Fruit fly (Drosophila melanogaster) whole organism, prepupa: ENCODE measurements around the gene CG4911.
A peak's percentile ranks its signal among the peaks of the same experiment; 100 is the strongest.

Experiments used
- Blimp-1 ChIP-seq: fragments of 200-800 bp; sonication (Bioruptor generic); optimal IDR thresholded peaks from 3 replicates; lab custom pipeline; 2017; ENCODE audit warnings: missing biosample characterization, missing genetic modification characterization, mild to moderate bottlenecking, moderate library complexity, missing genetic modification reagents
- CG10631 ChIP-seq: fragments of 200-800 bp; sonication (Bioruptor generic); optimal IDR thresholded peaks from 2 replicates; lab custom pipeline; 2016; ENCODE audit warnings: missing biosample characterization, missing genetic modification characterization
- CG10669 ChIP-seq: fragments of 200-800 bp; sonication (Bioruptor generic); optimal IDR thresholded peaks from 3 replicates; lab custom pipeline; 2018; ENCODE audit warnings: missing biosample characterization, mild to moderate bottlenecking, missing genetic modification characterization, moderate library complexity
- CG11294 ChIP-seq: fragments of 200-800 bp; sonication (Bioruptor generic); IDR thresholded peaks from 2 replicates; pipeline ENCODE4 v1.3.6; 2022; ENCODE audit warnings: missing biosample characterization, missing genetic modification characterization
- CG11762 ChIP-seq: fragments of 200-800 bp; sonication (Bioruptor generic); optimal IDR thresholded peaks from 3 replicates; lab custom pipeline; 2016; ENCODE audit warnings: missing biosample characterization, missing genetic modification characterization; ENCODE audit not compliant: insufficient read depth
- CG15336 ChIP-seq: fragments of 200-800 bp; sonication (Bioruptor generic); IDR thresholded peaks from 2 replicates; pipeline ENCODE4 v1.3.6; 2022; ENCODE audit warnings: missing biosample characterization, missing genetic modification characterization
- CG1621 ChIP-seq: fragments of 200-800 bp; sonication (Bioruptor generic); optimal IDR thresholded peaks from 3 replicates; lab custom pipeline; 2018; ENCODE audit warnings: missing biosample characterization, mild to moderate bottlenecking, missing genetic modification characterization
- CG16779 ChIP-seq: fragments of 200-800 bp; sonication (Bioruptor generic); optimal IDR thresholded peaks from 3 replicates; lab custom pipeline; 2017; ENCODE audit warnings: missing biosample characterization, mild to moderate bottlenecking, missing genetic modification characterization
- CG3032 ChIP-seq: fragments of 200-800 bp; optimal IDR thresholded peaks from 2 replicates; lab custom pipeline; 2019; ENCODE audit warnings: missing biosample characterization, mild to moderate bottlenecking, missing genetic modification characterization, moderate library complexity
- CG32006 ChIP-seq: fragments of 200-800 bp; sonication (Bioruptor generic); optimal IDR thresholded peaks from 3 replicates; lab custom pipeline; 2017; ENCODE audit warnings: missing biosample characterization, mild to moderate bottlenecking, missing genetic modification characterization
- CG34406 ChIP-seq: fragments of 200-800 bp; sonication (Bioruptor generic); optimal IDR thresholded peaks from 3 replicates; lab custom pipeline; 2016; ENCODE audit warnings: missing biosample characterization, missing genetic modification characterization
- CG3919 ChIP-seq: fragments of 200-800 bp; sonication (Bioruptor generic); optimal IDR thresholded peaks from 3 replicates; lab custom pipeline; 2016; ENCODE audit warnings: missing biosample characterization, missing genetic modification characterization
- CG4318 ChIP-seq: fragments of 200-800 bp; sonication (Bioruptor generic); optimal IDR thresholded peaks from 3 replicates; lab custom pipeline; 2017; ENCODE audit warnings: missing biosample characterization, mild to moderate bottlenecking, missing genetic modification characterization
- CG6163 ChIP-seq: fragments of 200-800 bp; sonication (Bioruptor generic); IDR thresholded peaks from 3 replicates; pipeline ENCODE4 v1.3.6; 2022; ENCODE audit warnings: missing biosample characterization, missing genetic modification characterization
- CG6276 ChIP-seq: fragments of 200-800 bp; sonication (Bioruptor generic); optimal IDR thresholded peaks from 2 replicates; lab custom pipeline; 2017; ENCODE audit warnings: missing biosample characterization, mild to moderate bottlenecking, missing genetic modification characterization
- CG6792 ChIP-seq: fragments of 200-800 bp; sonication (Bioruptor generic); optimal IDR thresholded peaks from 3 replicates; lab custom pipeline; 2016; ENCODE audit warnings: missing biosample characterization, missing genetic modification characterization
- CG6808 ChIP-seq: fragments of 200-800 bp; sonication (Bioruptor generic); optimal IDR thresholded peaks from 3 replicates; lab custom pipeline; 2017; ENCODE audit warnings: missing biosample characterization, missing genetic modification characterization, mild to moderate bottlenecking, moderate library complexity, missing genetic modification reagents
- CG6854 ChIP-seq: fragments of 200-800 bp; sonication (Bioruptor generic); optimal IDR thresholded peaks from 2 replicates; lab custom pipeline; 2017; ENCODE audit warnings: missing biosample characterization, mild to moderate bottlenecking, missing genetic modification characterization
- CG7368 ChIP-seq: fragments of 200-800 bp; sonication (Bioruptor generic); optimal IDR thresholded peaks from 3 replicates; lab custom pipeline; 2016; ENCODE audit warnings: missing biosample characterization, missing genetic modification characterization
- CG8119 ChIP-seq: fragments of 200-800 bp; sonication (Bioruptor generic); IDR thresholded peaks from 3 replicates; pipeline ENCODE4 v1.3.6; 2022; ENCODE audit warnings: missing biosample characterization, missing genetic modification characterization
- CG8319 ChIP-seq: fragments of 200-800 bp; sonication (Bioruptor generic); optimal IDR thresholded peaks from 3 replicates; lab custom pipeline; 2016; ENCODE audit warnings: missing biosample characterization, missing genetic modification characterization
- CG9139 ChIP-seq: fragments of 200-800 bp; sonication (Bioruptor generic); optimal IDR thresholded peaks from 3 replicates; lab custom pipeline; 2017; ENCODE audit warnings: missing biosample characterization, mild to moderate bottlenecking, missing genetic modification characterization
- Eip75B ChIP-seq: fragments of 200-800 bp; sonication (Bioruptor generic); optimal IDR thresholded peaks from 3 replicates; lab custom pipeline; 2016; ENCODE audit warnings: missing biosample characterization, missing genetic modification characterization
- Eip93F ChIP-seq: fragments of 200-800 bp; sonication (Bioruptor generic); optimal IDR thresholded peaks from 2 replicates; lab custom pipeline; 2016; ENCODE audit warnings: missing biosample characterization, mild to moderate bottlenecking, missing genetic modification characterization
- Ets21C ChIP-seq: fragments of 200-800 bp; sonication (Bioruptor generic); optimal IDR thresholded peaks from 3 replicates; lab custom pipeline; 2016; ENCODE audit warnings: missing biosample characterization, missing genetic modification characterization
- Ets96B ChIP-seq: fragments of 200-800 bp; optimal IDR thresholded peaks from 2 replicates; lab custom pipeline; 2019; ENCODE audit warnings: missing biosample characterization, mild to moderate bottlenecking, missing genetic modification characterization, moderate library complexity
- Gug ChIP-seq: fragments of 200-800 bp; sonication (Bioruptor generic); IDR thresholded peaks from 2 replicates; pipeline ENCODE4 v1.3.6; 2022; ENCODE audit warnings: missing biosample characterization, missing genetic modification characterization
- Hr38 ChIP-seq: sonication (Bioruptor generic); optimal IDR thresholded peaks from 2 replicates; lab custom pipeline; 2016; ENCODE audit warnings: missing biosample characterization, missing genetic modification characterization
- Hr39 ChIP-seq: fragments of 200-800 bp; sonication (Bioruptor generic); optimal IDR thresholded peaks from 2 replicates; lab custom pipeline; 2016; ENCODE audit warnings: missing biosample characterization, missing genetic modification characterization
- Hr4 ChIP-seq: fragments of 200-800 bp; sonication (Bioruptor generic); optimal IDR thresholded peaks from 3 replicates; lab custom pipeline; 2016; ENCODE audit warnings: missing biosample characterization, missing genetic modification characterization
- Lpt ChIP-seq: fragments of 200-800 bp; sonication (Bioruptor generic); optimal IDR thresholded peaks from 3 replicates; lab custom pipeline; 2016; ENCODE audit warnings: missing biosample characterization, missing genetic modification characterization
- Met ChIP-seq: fragments of 200-800 bp; sonication (Bioruptor generic); optimal IDR thresholded peaks from 3 replicates; lab custom pipeline; 2016; ENCODE audit warnings: missing biosample characterization, missing genetic modification characterization
- OdsH ChIP-seq: fragments of 200-800 bp; sonication (Bioruptor generic); optimal IDR thresholded peaks from 3 replicates; lab custom pipeline; 2016; ENCODE audit warnings: missing biosample characterization, missing genetic modification characterization
- Smox ChIP-seq: fragments of 200-800 bp; sonication (Bioruptor generic); optimal IDR thresholded peaks from 3 replicates; lab custom pipeline; 2016; ENCODE audit warnings: missing biosample characterization, missing genetic modification characterization
- Sox14 ChIP-seq: fragments of 200-800 bp; sonication (Bioruptor generic); optimal IDR thresholded peaks from 3 replicates; lab custom pipeline; 2016; ENCODE audit warnings: missing biosample characterization, missing genetic modification characterization
- Sox15 ChIP-seq: fragments of 200-800 bp; sonication (Bioruptor generic); optimal IDR thresholded peaks from 3 replicates; lab custom pipeline; 2016; ENCODE audit warnings: missing biosample characterization, missing genetic modification characterization
- achi ChIP-seq: fragments of 200-800 bp; sonication (Bioruptor generic); optimal IDR thresholded peaks from 3 replicates; lab custom pipeline; 2016; ENCODE audit warnings: missing biosample characterization, missing genetic modification characterization
- acj6 ChIP-seq: fragments of 200-800 bp; sonication (Bioruptor generic); optimal IDR thresholded peaks from 3 replicates; lab custom pipeline; 2016; ENCODE audit warnings: missing biosample characterization, missing genetic modification characterization
- cyc ChIP-seq: fragments of 200-800 bp; sonication (Bioruptor generic); optimal IDR thresholded peaks from 3 replicates; lab custom pipeline; 2016; ENCODE audit warnings: missing biosample characterization, missing genetic modification characterization
- dac ChIP-seq: fragments of 200-800 bp; sonication (Bioruptor generic); optimal IDR thresholded peaks from 2 replicates; lab custom pipeline; 2017; ENCODE audit warnings: missing biosample characterization, mild to moderate bottlenecking, missing genetic modification characterization
- dsx ChIP-seq: fragments of 200-800 bp; optimal IDR thresholded peaks from 3 replicates; lab custom pipeline; 2019; ENCODE audit warnings: missing biosample characterization, mild to moderate bottlenecking, missing genetic modification characterization, moderate library complexity; ENCODE audit not compliant: poor library complexity, severe bottlenecking
- esn ChIP-seq: fragments of 200-800 bp; sonication (Bioruptor generic); optimal IDR thresholded peaks from 2 replicates; lab custom pipeline; 2016; ENCODE audit warnings: missing biosample characterization, mild to moderate bottlenecking, missing genetic modification characterization, moderate library complexity
- fd59A ChIP-seq: fragments of 200-800 bp; sonication (Bioruptor generic); optimal IDR thresholded peaks from 2 replicates; lab custom pipeline; 2017; ENCODE audit warnings: missing biosample characterization, mild to moderate bottlenecking, missing genetic modification characterization, missing genetic modification reagents
- fd85E ChIP-seq: fragments of 200-800 bp; sonication (Bioruptor generic); optimal IDR thresholded peaks from 3 replicates; lab custom pipeline; 2016; ENCODE audit warnings: missing biosample characterization, missing genetic modification characterization
- fkh ChIP-seq: fragments of 200-800 bp; sonication (Bioruptor generic); optimal IDR thresholded peaks from 3 replicates; lab custom pipeline; 2017; ENCODE audit warnings: missing biosample characterization, mild to moderate bottlenecking, missing genetic modification characterization, moderate library complexity
- lz ChIP-seq: fragments of 200-800 bp; sonication (Bioruptor generic); optimal IDR thresholded peaks from 3 replicates; lab custom pipeline; 2016; ENCODE audit warnings: missing biosample characterization, missing genetic modification characterization
- net ChIP-seq: fragments of 200-800 bp; sonication (Bioruptor generic); optimal IDR thresholded peaks from 3 replicates; lab custom pipeline; 2016; ENCODE audit warnings: missing biosample characterization, missing genetic modification characterization
- salr ChIP-seq, 2 experiments: fragments of 200-800 bp; sonication (Bioruptor generic); optimal IDR thresholded peaks; 3 replicates each; lab custom pipeline; 2016 to 2018; ENCODE audit warnings: missing biosample characterization in 2 of 2, missing genetic modification characterization in 2 of 2, mild to moderate bottlenecking in 1 of 2
- svp ChIP-seq: fragments of 200-800 bp; sonication (Bioruptor generic); peaks from one replicate; lab custom pipeline; 2016; ENCODE audit warnings: missing biosample characterization, missing genetic modification characterization
- topi ChIP-seq: fragments of 200-800 bp; sonication (Bioruptor generic); optimal IDR thresholded peaks from 3 replicates; lab custom pipeline; 2016; ENCODE audit warnings: missing biosample characterization, missing genetic modification characterization
- vri ChIP-seq: fragments of 200-800 bp; sonication (Bioruptor generic); optimal IDR thresholded peaks from 3 replicates; lab custom pipeline; 2016; ENCODE audit warnings: missing biosample characterization, mild to moderate bottlenecking, missing genetic modification characterization

The CG4911 gene

DNA sequence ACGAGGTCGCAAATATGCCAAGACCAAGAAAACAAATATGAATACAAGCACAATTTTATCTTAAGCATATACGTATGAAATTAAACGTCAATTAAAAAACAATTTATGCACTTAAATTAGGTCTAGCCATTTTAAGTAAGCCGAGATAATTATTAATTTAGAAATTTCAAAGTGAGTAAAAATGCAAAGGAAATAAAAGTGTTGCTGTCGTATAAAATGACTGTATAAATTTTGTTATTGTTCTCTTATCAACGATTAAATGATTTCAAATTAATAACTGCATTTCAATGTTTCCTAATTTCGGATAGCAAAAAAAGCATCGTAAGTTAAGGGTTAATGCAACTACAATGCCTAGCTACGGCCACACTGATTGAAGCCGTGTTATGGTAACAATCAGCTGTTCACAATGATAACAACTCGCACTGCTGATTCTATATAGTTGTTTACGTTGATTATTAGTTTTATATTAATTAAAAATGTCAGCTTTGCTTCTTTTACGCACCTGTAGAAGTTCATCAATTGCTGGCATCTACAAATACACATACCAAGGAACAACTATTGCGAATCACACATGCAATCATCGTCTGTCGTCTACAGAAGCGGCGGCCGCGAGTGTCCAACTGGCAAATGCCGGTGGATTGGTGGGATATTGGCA lies at the start of gene CG4911, which contains the start of gene CG4942:
Gene CG4911 (minus strand): TSS at position 1 of the 655 bp plus-strand sequence.
Gene CG4942 (plus strand): TSS at position 375 of the 655 bp plus-strand sequence.
- TF ChIP-seq lz (peak; percentile 60), CG10631 (GFP tag; lab: Kevin White, UChicago) (peak; percentile 62), Hr4 (GFP tag; lab: Kevin White, UChicago) (peak; percentile 82), CG9139 (GFP tag; lab: Kevin White, UChicago) (no peak), CG32006 (GFP tag; lab: Kevin White, UChicago) (peak; percentile 76), CG11294 (GFP tag; lab: Robert Waterston, UW) (peak; percentile 28; the same call in 1 of the 2 replicates), acj6 (peak; percentile 72), dsx (GFP tag; lab: Kevin White, UChicago) (no peak), net (no peak), OdsH (GFP tag; lab: Kevin White, UChicago) (peak; percentile 67), Eip93F (GFP tag; lab: Kevin White, UChicago) (no peak), Sox14 (peak; percentile 79), CG6163 (GFP tag; lab: Robert Waterston, UW) (peak; percentile 55; the same call in 1 of the 3 replicates), Sox15 (GFP tag; lab: Kevin White, UChicago) (peak; percentile 70), CG6808 (GFP tag; lab: Kevin White, UChicago) (no peak), CG11762 (GFP tag; lab: Kevin White, UChicago) (peak; percentile 47), dac (GFP tag; lab: Kevin White, UChicago) (no peak), esn (GFP tag; lab: Kevin White, UChicago) (peak; percentile 64), CG16779 (tag; lab: Kevin White, UChicago) (no peak), Met (GFP tag; lab: Kevin White, UChicago) (peak; percentile 68), CG1621 (tag; lab: Kevin White, UChicago) (no peak), CG3919 (GFP tag; lab: Kevin White, UChicago) (peak; percentile 53), svp (GFP tag; lab: Kevin White, UChicago) (peak; percentile 78), CG7368 (GFP tag; lab: Kevin White, UChicago) (no peak), CG6276 (GFP tag; lab: Kevin White, UChicago) (no peak), Blimp-1 (GFP tag; lab: Kevin White, UChicago) (peak; percentile 18), fd59A (peak; percentile 15), Smox (no peak), CG15336 (peak; percentile 52; the same call in 1 of the 2 replicates), Eip75B (GFP tag; lab: Kevin White, UChicago) (peak; percentile 41), vri (peak; percentile 65), topi (GFP tag; lab: Kevin White, UChicago) (peak; percentile 48), CG3032 (tag; lab: Kevin White, UChicago) (peak; percentile 70), salr (GFP tag; optimal IDR thresholded peaks at IDR 0.05; lab: Kevin White, UChicago) (peak in 1 of 2 experiments; percentile 65), Hr39 (peak; percentile 87), CG8319 (GFP tag; lab: Kevin White, UChicago) (peak; percentile 46), CG34406 (GFP tag; lab: Kevin White, UChicago) (peak; percentile 48), CG8119 (GFP tag; lab: Robert Waterston, UW) (no peak), cyc (GFP tag; lab: Kevin White, UChicago) (peak; percentile 72), CG10669 (GFP tag; lab: Kevin White, UChicago) (no peak), Hr38 (GFP tag; lab: Kevin White, UChicago) (no peak), fd85E (GFP tag; lab: Kevin White, UChicago) (no peak), Lpt (GFP tag; lab: Kevin White, UChicago) (peak; percentile 22), fkh (GFP tag; lab: Kevin White, UChicago) (peak; percentile 2), Gug (GFP tag; lab: Robert Waterston, UW) (peak; percentile 57), Ets96B (tag; lab: Kevin White, UChicago) (peak; percentile 40), CG6854 (no peak), CG6792 (peak; percentile 46), Ets21C (peak; percentile 35), CG4318 (GFP tag; lab: Kevin White, UChicago) (peak; percentile 37), achi (GFP tag; lab: Kevin White, UChicago) (peak; percentile 68)
